Worm (Caenorhabditis elegans) whole organism, young adult: ENCODE measurements around the gene mspn-1.

Source experiments
- F10E7.11 ChIP-seq: sonication (generic microtip); optimal IDR thresholded peaks from 2 replicates; lab custom pipeline; 2017; ENCODE audit warnings: mild to moderate bottlenecking, missing genetic modification characterization, moderate library complexity, missing compliant biosample characterization
- F22D6.2 ChIP-seq: sonication (generic microtip); optimal IDR thresholded peaks from 2 replicates; lab custom pipeline; 2016; ENCODE audit warnings: mild to moderate bottlenecking, missing genetic modification characterization, missing compliant biosample characterization
- F23B12.7 ChIP-seq: sonication (generic microtip); optimal IDR thresholded peaks from 2 replicates; lab custom pipeline; 2017; ENCODE audit warnings: missing genetic modification characterization, mild to moderate bottlenecking, missing compliant biosample characterization, antibody characterized with exemption, moderate library complexity; ENCODE audit not compliant: insufficient read depth
- F33H1.4 ChIP-seq: fragments of 200-800 bp; sonication (Bioruptor generic); IDR thresholded peaks from 2 replicates; pipeline ENCODE4 v1.3.6; 2022; ENCODE audit warnings: missing genetic modification reagents, missing genetic modification characterization, missing compliant biosample characterization
- F49E8.2 ChIP-seq: sonication (generic microtip); optimal IDR thresholded peaks from 3 replicates; lab custom pipeline; 2017; ENCODE audit warnings: missing genetic modification characterization, mild to moderate bottlenecking, missing compliant biosample characterization, antibody characterized with exemption, moderate library complexity; ENCODE audit not compliant: insufficient read depth
- F55B11.4 ChIP-seq: sonication (generic microtip); optimal IDR thresholded peaks from 2 replicates; lab custom pipeline; 2016; ENCODE audit warnings: missing compliant biosample characterization, missing genetic modification characterization, borderline replicate concordance; ENCODE audit not compliant: insufficient read depth
- F57A8.1 ChIP-seq: fragments of 200-800 bp; sonication (Bioruptor generic); optimal IDR thresholded peaks from 2 replicates; lab custom pipeline; 2018; ENCODE audit warnings: mild to moderate bottlenecking, missing genetic modification characterization, moderate library complexity, missing compliant biosample characterization
- akir-1 ChIP-seq: fragments of 200-800 bp; sonication (Bioruptor generic); optimal IDR thresholded peaks from 2 replicates; lab custom pipeline; 2018; ENCODE audit warnings: mild to moderate bottlenecking, missing genetic modification characterization, moderate library complexity, missing compliant biosample characterization
- ama-1 ChIP-seq, 3 experiments: fragments of 150-350 bp in 1 of 3; sonication (generic microtip) in 2 of 3; optimal IDR thresholded peaks; 2 replicates each; lab custom pipeline; 2014 to 2018; ENCODE audit warnings: missing biosample characterization in 2 of 3, missing genetic modification characterization in 2 of 3, missing genetic modification reagents in 2 of 3
- aptf-3 ChIP-seq: fragments of 200-800 bp; sonication (Bioruptor generic); IDR thresholded peaks from 2 replicates; pipeline ENCODE4 v1.3.6; 2022; ENCODE audit warnings: missing genetic modification characterization, missing compliant biosample characterization
- bed-2 ChIP-seq: fragments of 200-800 bp; sonication (Bioruptor generic); IDR thresholded peaks from 2 replicates; pipeline ENCODE4 v1.3.6; 2022; ENCODE audit warnings: missing genetic modification reagents, missing genetic modification characterization, missing compliant biosample characterization
- cebp-1 ChIP-seq, 2 experiments: fragments of 200-800 bp in 1 of 2; sonication (Bioruptor generic) in 1 of 2; sonication (generic microtip) in 1 of 2; IDR thresholded peaks in 1 of 2; optimal IDR thresholded peaks in 1 of 2; 2 replicates each; pipeline versions ENCODE4 v1.3.6 to Lab custom; 2017 to 2022; ENCODE audit warnings: missing compliant biosample characterization in 2 of 2, missing genetic modification characterization in 2 of 2, mild to moderate bottlenecking in 1 of 2, missing genetic modification reagents in 1 of 2, moderate library complexity in 1 of 2
- ceh-27 ChIP-seq: fragments of 200-800 bp; sonication (Bioruptor generic); optimal IDR thresholded peaks from 2 replicates; lab custom pipeline; 2018; ENCODE audit warnings: mild to moderate bottlenecking, missing genetic modification characterization, moderate library complexity, missing compliant biosample characterization
- ceh-40 ChIP-seq: fragments of 200-800 bp; sonication (Bioruptor generic); IDR thresholded peaks from 2 replicates; pipeline ENCODE4 v1.3.6; 2022; ENCODE audit warnings: missing genetic modification characterization, missing compliant biosample characterization
- dpff-1 ChIP-seq: sonication (generic microtip); optimal IDR thresholded peaks from 2 replicates; lab custom pipeline; 2017; ENCODE audit warnings: mild to moderate bottlenecking, missing genetic modification characterization, missing compliant biosample characterization
- dpl-1 ChIP-seq: fragments of 150-350 bp; optimal IDR thresholded peaks from 2 replicates; lab custom pipeline; 2014; ENCODE audit warnings: missing biosample characterization, missing genetic modification reagents, missing genetic modification characterization
- egl-18 ChIP-seq: fragments of 200-800 bp; sonication (Bioruptor generic); IDR thresholded peaks from 2 replicates; pipeline ENCODE4 v1.3.6; 2022; ENCODE audit warnings: missing genetic modification reagents, missing genetic modification characterization, missing compliant biosample characterization
- hlh-26 ChIP-seq: fragments of 200-800 bp; sonication (Bioruptor generic); conservative IDR thresholded peaks from 2 replicates; pipeline ENCODE4 v1.3.6; 2022; ENCODE audit warnings: missing genetic modification reagents, missing genetic modification characterization, missing compliant biosample characterization
- hmg-1.2 ChIP-seq: fragments of 200-800 bp; sonication (Bioruptor generic); IDR thresholded peaks from 2 replicates; pipeline ENCODE4 v1.3.6; 2022; ENCODE audit warnings: missing genetic modification reagents, missing genetic modification characterization, missing compliant biosample characterization
- hsf-1 ChIP-seq: fragments of 200-800 bp; sonication (Bioruptor generic); IDR thresholded peaks from 2 replicates; pipeline ENCODE4 v1.3.6; 2022; ENCODE audit warnings: missing genetic modification reagents, missing genetic modification characterization, missing compliant biosample characterization
- let-607 ChIP-seq, 2 experiments: fragments of 200-800 bp in 1 of 2; sonication (Bioruptor generic) in 1 of 2; sonication (generic microtip) in 1 of 2; optimal IDR thresholded peaks; 2 replicates each; lab custom pipeline; 2016 to 2018; ENCODE audit warnings: mild to moderate bottlenecking in 2 of 2, missing compliant biosample characterization in 2 of 2, missing genetic modification characterization in 2 of 2, moderate library complexity in 2 of 2, missing genotype in 1 of 2
- lin-26 ChIP-seq: fragments of 200-800 bp; sonication (Bioruptor generic); IDR thresholded peaks from 2 replicates; pipeline ENCODE4 v1.3.6; 2022; ENCODE audit warnings: missing genetic modification reagents, missing genetic modification characterization, missing compliant biosample characterization
- lin-54 ChIP-seq: fragments of 200-800 bp; sonication (Bioruptor generic); optimal IDR thresholded peaks from 2 replicates; lab custom pipeline; 2018; ENCODE audit warnings: mild to moderate bottlenecking, missing genetic modification characterization, missing compliant biosample characterization
- lir-1 ChIP-seq: fragments of 200-800 bp; sonication (Bioruptor generic); conservative IDR thresholded peaks from 2 replicates; pipeline ENCODE4 v1.3.6; 2022; ENCODE audit warnings: missing genetic modification reagents, missing genetic modification characterization, missing compliant biosample characterization
- lsy-27 ChIP-seq: sonication (generic microtip); optimal IDR thresholded peaks from 2 replicates; lab custom pipeline; 2017; ENCODE audit warnings: missing genetic modification characterization, mild to moderate bottlenecking, missing compliant biosample characterization, antibody characterized with exemption, missing genotype, borderline replicate concordance; ENCODE audit not compliant: insufficient read depth
- mcd-1 ChIP-seq: fragments of 200-800 bp; sonication (Bioruptor generic); IDR thresholded peaks from 2 replicates; pipeline ENCODE4 v1.3.6; 2022; ENCODE audit warnings: missing genetic modification reagents, missing genetic modification characterization, missing compliant biosample characterization
- mes-4 ChIP-seq: sonication (generic microtip); optimal IDR thresholded peaks from 2 replicates; lab custom pipeline; 2016; ENCODE audit warnings: missing genotype, missing genetic modification characterization, missing compliant biosample characterization
- mxl-1 ChIP-seq: sonication (generic microtip); optimal IDR thresholded peaks from 2 replicates; lab custom pipeline; 2016; ENCODE audit warnings: missing genetic modification characterization, missing compliant biosample characterization
- nhr-120 ChIP-seq: fragments of 200-800 bp; sonication (Bioruptor generic); IDR thresholded peaks from 2 replicates; pipeline ENCODE4 v1.3.6; 2022; ENCODE audit warnings: missing genetic modification characterization, missing compliant biosample characterization
- rpc-1 ChIP-seq, 2 experiments: fragments of 150-350 bp in 1 of 2; sonication (generic microtip) in 1 of 2; optimal IDR thresholded peaks; 2 replicates each; lab custom pipeline; 2014 to 2018; ENCODE audit warnings: missing biosample characterization in 1 of 2, missing genetic modification characterization in 1 of 2, missing genetic modification reagents in 1 of 2, missing genotype in 1 of 2
- snpc-4 ChIP-seq, 5 experiments: fragments of 150-350 bp in 1 of 5; sonication (generic microtip) in 4 of 5; optimal IDR thresholded peaks; 2 replicates each; lab custom pipeline; 2014 to 2018; ENCODE audit warnings: missing genetic modification characterization in 5 of 5, missing biosample characterization in 3 of 5, antibody characterized with exemption in 2 of 5, mild to moderate bottlenecking in 2 of 5, missing compliant biosample characterization in 2 of 5, missing genotype in 2 of 5, moderate library complexity in 2 of 5, missing genetic modification reagents in 1 of 5
- somi-1 ChIP-seq: fragments of 200-800 bp; sonication (Bioruptor generic); optimal IDR thresholded peaks from 2 replicates; lab custom pipeline; 2018; ENCODE audit warnings: mild to moderate bottlenecking, missing genetic modification characterization, missing compliant biosample characterization
- tbp1 ChIP-seq: fragments of 200-800 bp; sonication (Bioruptor generic); optimal IDR thresholded peaks from 2 replicates; lab custom pipeline; 2018; ENCODE audit warnings: mild to moderate bottlenecking, missing genetic modification characterization, missing compliant biosample characterization
- tbx-9 ChIP-seq: sonication (generic microtip); optimal IDR thresholded peaks from 2 replicates; lab custom pipeline; 2016; ENCODE audit warnings: borderline replicate concordance, missing genetic modification characterization, inconsistent platforms, missing compliant biosample characterization
- tlf-1 ChIP-seq: fragments of 200-800 bp; sonication (Bioruptor generic); optimal IDR thresholded peaks from 2 replicates; lab custom pipeline; 2018; ENCODE audit warnings: mild to moderate bottlenecking, missing genetic modification characterization, missing compliant biosample characterization
- unc-130 ChIP-seq: sonication (generic microtip); optimal IDR thresholded peaks from 2 replicates; lab custom pipeline; 2016; ENCODE audit warnings: missing genetic modification reagents, missing genetic modification characterization, missing compliant biosample characterization
- ztf-18 ChIP-seq: sonication (generic microtip); optimal IDR thresholded peaks from 2 replicates; lab custom pipeline; 2016; ENCODE audit warnings: missing genotype, mild to moderate bottlenecking, missing genetic modification characterization, missing compliant biosample characterization

mspn-1 gene

DNA sequence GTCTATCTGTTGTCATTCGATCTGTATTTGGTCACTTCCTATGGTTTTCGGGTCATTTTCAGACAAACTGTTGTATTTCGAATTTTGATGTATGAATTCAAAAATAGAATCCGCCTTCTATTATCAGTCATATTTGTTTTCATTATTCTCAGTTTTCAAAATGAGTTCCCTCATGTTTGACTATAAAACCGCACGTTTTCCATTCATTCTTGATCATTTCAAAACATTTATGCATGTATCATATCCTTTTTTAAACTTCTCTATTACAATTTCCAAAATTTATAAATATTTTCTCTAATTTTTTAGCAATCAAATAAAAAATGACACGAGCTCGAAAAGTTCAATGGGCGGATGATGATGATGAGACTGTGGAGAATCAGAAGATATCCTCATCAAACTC is 40.0 kb upstream of the mspn-1 start, which contains the start of gene K08F4.12:
TSS of gene K08F4.12 (plus strand) at position 301 of the 400 bp plus-strand sequence.
- TF ChIP-seq aptf-3 (GFP tag; lab: Robert Waterston, UW) = no peak
- TF ChIP-seq somi-1 (GFP tag; lab: Kevin White, UChicago) = no peak
- TF ChIP-seq mcd-1 (GFP tag; lab: Robert Waterston, UW) = no peak
- no peak for TF ChIP-seq lin-54 (GFP tag; lab: Kevin White, UChicago)
- no peak for TF ChIP-seq cebp-1 (GFP tag; IDR thresholded peaks at IDR 0.05; lab: Robert Waterston, UW)
- TF ChIP-seq cebp-1 (tag; optimal IDR thresholded peaks at IDR 0.05; lab: Kevin White, UChicago) = no peak
- no peak for TF ChIP-seq F22D6.2 (tag; lab: Kevin White, UChicago)
- TF ChIP-seq snpc-4 (GFP tag; optimal IDR thresholded peaks at IDR 0.05; lab: Kevin White, UChicago) = no peak
- no peak for TF ChIP-seq snpc-4 (tag; optimal IDR thresholded peaks at IDR 0.05; lab: Kevin White, UChicago)
- no peak for TF ChIP-seq hmg-1.2 (GFP tag; lab: Robert Waterston, UW)
- no peak for TF ChIP-seq dpff-1 (tag; lab: Kevin White, UChicago)
- TF ChIP-seq tbp1 (GFP tag; lab: Kevin White, UChicago) = no peak
- TF ChIP-seq akir-1 (GFP tag; lab: Kevin White, UChicago) = no peak
- TF ChIP-seq hsf-1 (GFP tag; lab: Robert Waterston, UW) = no peak
- TF ChIP-seq rpc-1 (optimal IDR thresholded peaks at IDR 0.05; lab: Kevin White, UChicago) = no peak
- TF ChIP-seq rpc-1 (tag; optimal IDR thresholded peaks at IDR 0.05; lab: Kevin White, UChicago) = no peak
- no peak for TF ChIP-seq lir-1 (GFP tag; lab: Robert Waterston, UW)

DNA sequence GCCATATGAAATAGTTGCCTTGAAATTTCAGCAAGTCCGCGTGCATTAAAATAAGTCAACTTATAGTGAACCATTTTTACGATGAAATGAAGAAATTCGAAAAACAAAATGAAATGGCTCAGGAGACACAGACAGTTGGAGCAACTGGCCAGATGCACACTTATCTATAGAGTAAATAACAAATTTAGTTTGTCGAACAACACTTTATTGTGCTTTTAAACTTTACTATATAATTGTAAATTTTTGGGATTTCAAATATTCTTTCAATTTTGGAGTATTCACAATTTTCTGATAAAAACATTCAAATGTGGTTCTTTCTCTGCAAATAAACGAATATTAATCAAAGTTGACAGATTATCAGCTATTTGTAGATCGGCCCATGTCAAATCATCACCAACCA is 37.6 kb upstream of the mspn-1 start, which contains the start of gene gst-3:
TSS of gene gst-3 (minus strand) at position 101 of the 400 bp plus-strand sequence.
- no peak for TF ChIP-seq mes-4 (tag; lab: Kevin White, UChicago)
- TF ChIP-seq egl-18 (GFP tag; lab: Robert Waterston, UW) = no peak
- TF ChIP-seq let-607 (tag; optimal IDR thresholded peaks at IDR 0.05; lab: Kevin White, UChicago) = no peak
- TF ChIP-seq mxl-1 (tag; lab: Kevin White, UChicago) = no peak
- no peak for TF ChIP-seq lin-26 (GFP tag; lab: Robert Waterston, UW)

DNA sequence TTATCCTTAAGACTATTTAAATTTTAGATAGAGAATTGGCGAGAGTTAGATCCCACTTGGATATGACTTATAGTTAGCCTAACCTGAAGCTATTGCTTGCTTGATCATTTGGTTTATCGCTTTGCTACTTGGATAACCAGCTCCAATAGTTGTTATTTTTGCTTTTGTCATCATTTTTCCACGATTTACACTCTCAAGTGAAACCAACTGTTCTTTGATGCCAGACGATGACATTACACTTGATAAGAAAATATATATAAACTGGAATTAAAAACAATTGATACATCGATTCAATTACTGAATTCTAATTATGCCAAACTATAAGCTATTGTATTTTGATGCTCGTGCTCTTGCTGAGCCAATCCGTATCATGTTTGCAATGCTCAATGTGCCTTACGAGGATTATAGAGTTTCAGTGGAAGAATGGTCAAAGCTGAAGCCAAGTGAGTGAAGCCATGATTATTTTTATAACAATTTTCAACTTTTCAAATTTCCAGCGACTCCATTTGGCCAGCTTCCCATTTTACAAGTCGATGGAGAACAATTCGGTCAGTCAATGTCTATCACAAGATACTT is 35.8 kb upstream of the mspn-1 start, which contains the start of the genes gst-2, gst-4 and dhs-12:
TSS of gene gst-2 (minus strand) at position 132 of the 576 bp plus-strand sequence.
TSS of gene gst-4 (plus strand) at position 296 of the 576 bp plus-strand sequence.
TSS of gene dhs-12 (plus strand) at position 526 of the 576 bp plus-strand sequence.
- no peak for TF ChIP-seq F55B11.4 (tag; lab: Kevin White, UChicago)
- TF ChIP-seq unc-130 (GFP tag; lab: Kevin White, UChicago) = no peak
- TF ChIP-seq F33H1.4 (GFP tag; lab: Robert Waterston, UW) = no peak

DNA sequence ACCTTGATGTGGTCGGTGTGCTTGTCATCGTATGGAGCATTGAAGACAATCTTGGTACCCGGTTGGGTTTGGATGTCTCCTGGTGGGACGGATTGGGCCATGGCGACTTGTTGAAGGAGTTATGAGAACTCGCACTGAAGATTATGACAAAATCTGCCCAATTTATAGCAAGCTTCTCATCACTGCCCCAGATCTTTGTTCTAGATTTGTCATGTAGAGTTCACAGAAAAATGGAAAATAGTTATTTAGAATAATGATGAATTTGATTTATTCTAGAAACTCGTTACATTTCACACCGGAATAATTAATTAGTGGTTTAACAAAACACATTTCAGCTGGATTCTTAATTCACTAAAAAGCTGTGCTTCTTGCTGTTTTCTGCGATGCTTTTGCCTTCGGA is 34.1 kb upstream of the mspn-1 start, which contains the start of gene msp-38:
TSS of gene msp-38 (minus strand) at position 101 of the 400 bp plus-strand sequence.
- TF ChIP-seq hmg-1.2 (GFP tag; lab: Robert Waterston, UW) (no peak), F23B12.7 (tag; lab: Kevin White, UChicago) (no peak), ceh-27 (GFP tag; lab: Kevin White, UChicago) (no peak), lsy-27 (tag; lab: Kevin White, UChicago) (no peak), tlf-1 (GFP tag; lab: Kevin White, UChicago) (no peak)

DNA sequence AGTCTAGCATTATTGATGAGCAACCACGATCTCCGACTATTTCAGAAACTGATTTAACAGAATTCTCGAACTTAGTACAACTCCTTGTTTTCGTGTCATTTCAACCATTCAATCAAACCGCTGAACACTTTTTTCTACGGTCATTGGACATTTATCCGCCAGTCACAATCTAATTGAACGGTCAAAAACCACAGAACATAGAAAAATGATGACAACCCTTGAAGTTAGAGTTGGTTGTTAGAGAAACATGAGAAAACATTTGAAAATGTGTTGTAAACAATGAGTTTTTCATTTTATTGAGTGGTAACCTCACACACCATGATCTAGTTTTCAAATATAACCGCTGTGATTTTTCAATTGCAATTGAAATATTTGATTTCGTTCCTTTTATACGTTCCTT is 33.3 kb upstream of the mspn-1 start:
- no peak for TF ChIP-seq ceh-40
- TF ChIP-seq bed-2 (GFP tag; lab: Robert Waterston, UW) = no peak
- TF ChIP-seq F10E7.11 = no peak
- TF ChIP-seq nhr-120 (GFP tag; lab: Robert Waterston, UW) = no peak
- TF ChIP-seq snpc-4 (GFP tag; optimal IDR thresholded peaks at IDR 0.05; lab: Kevin White, UChicago) = no peak
- TF ChIP-seq snpc-4 (tag; optimal IDR thresholded peaks at IDR 0.05; lab: Kevin White, UChicago) = no peak
- TF ChIP-seq hlh-26 = no peak
- TF ChIP-seq F57A8.1 (GFP tag; lab: Kevin White, UChicago) = no peak
- TF ChIP-seq ama-1 (optimal IDR thresholded peaks at IDR 0.05; lab: Kevin White, UChicago) = no peak
- TF ChIP-seq ama-1 (GFP tag; optimal IDR thresholded peaks at IDR 0.05; lab: Kevin White, UChicago) = no peak
- TF ChIP-seq dpl-1 (GFP tag; lab: Kevin White, UChicago) = no peak
- TF ChIP-seq ztf-18 (tag; lab: Kevin White, UChicago) = no peak
- TF ChIP-seq F49E8.2 (tag; lab: Kevin White, UChicago) = no peak
- TF ChIP-seq tbx-9 (tag; lab: Kevin White, UChicago) = no peak
